Worm (Caenorhabditis elegans) whole organism, L4/young adult: Measurements from ENCODE around the gene ZK131.11.

Experiments used
- W03F9.2 ChIP-seq: fragments of 150-350 bp; optimal IDR thresholded peaks from 2 replicates; lab custom pipeline; 2014; ENCODE audit warnings: missing biosample characterization, missing genetic modification characterization
- dao-5 ChIP-seq: sonication (generic microtip); optimal IDR thresholded peaks from 2 replicates; lab custom pipeline; 2016; ENCODE audit warnings: missing genotype, missing genetic modification characterization, moderate library complexity, missing compliant biosample characterization
- him-1 ChIP-seq: sonication (generic microtip); optimal IDR thresholded peaks from 2 replicates; lab custom pipeline; 2016; ENCODE audit warnings: missing genotype, missing genetic modification reagents, missing genetic modification characterization, missing compliant biosample characterization

DNA sequence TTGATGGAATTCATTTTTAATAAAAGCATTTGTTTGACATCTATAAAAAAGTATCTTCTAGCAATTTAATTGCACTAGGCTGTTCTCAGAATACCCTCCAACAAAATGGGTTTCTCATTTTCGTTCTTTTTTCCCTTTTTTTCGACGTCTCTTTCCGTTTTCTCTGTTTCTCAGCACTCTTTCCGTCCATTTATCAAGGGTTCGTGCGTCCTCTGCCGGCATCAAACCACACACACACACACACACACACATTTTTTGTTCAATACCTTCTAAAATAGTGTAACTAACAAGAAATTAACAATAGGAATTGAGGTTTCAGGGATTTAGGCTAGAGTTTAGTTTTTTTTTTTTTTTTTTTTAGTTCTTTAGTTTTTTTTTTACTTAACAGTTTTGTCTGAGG lies 35.8 kb upstream of the ZK131.11 start:
- TF ChIP-seq dao-5 (tag; lab: Kevin White, UChicago) = no peak
- TF ChIP-seq him-1 = no peak
- TF ChIP-seq W03F9.2 (tag; lab: Kevin White, UChicago) = no peak
